Worm (Caenorhabditis elegans): Measurements from ENCODE around the gene let-19.

The let-19 gene

ce11 chrII:8784235-8784928, 13.6 kb downstream of the let-19 start:
- TF ChIP-seq pha-4 (tag; optimal IDR thresholded peaks at IDR 0.05): no peak
- peak; percentile 9 for TF ChIP-seq ces-1 (GFP tag; optimal IDR thresholded peaks at IDR 0.05)
- TF ChIP-seq nhr-76 (tag; optimal IDR thresholded peaks at IDR 0.05): no peak
- no peak for TF ChIP-seq ceh-83 (GFP tag; optimal IDR thresholded peaks at IDR 0.05)
- TF ChIP-seq lsy-2 (tag; optimal IDR thresholded peaks at IDR 0.05): no peak
- TF ChIP-seq drap-1 (GFP tag; optimal IDR thresholded peaks at IDR 0.05): no peak
- TF ChIP-seq ham-2 (GFP tag; optimal IDR thresholded peaks at IDR 0.05): no peak
- TF ChIP-seq ceh-43 (GFP tag; optimal IDR thresholded peaks at IDR 0.05): no peak
- TF ChIP-seq nhr-28 (tag; optimal IDR thresholded peaks at IDR 0.05): no peak
- TF ChIP-seq unc-62 (GFP tag; optimal IDR thresholded peaks at IDR 0.05): peak; percentile 2
- TF ChIP-seq nhr-237 (tag; optimal IDR thresholded peaks at IDR 0.05): no peak
- no peak for TF ChIP-seq M03D4.4 (tag; optimal IDR thresholded peaks at IDR 0.05)
- no peak for TF ChIP-seq nhr-2 (tag; optimal IDR thresholded peaks at IDR 0.05)
- TF ChIP-seq lin-32 (GFP tag; optimal IDR thresholded peaks at IDR 0.05): no peak
- no peak for TF ChIP-seq hlh-1 (tag; optimal IDR thresholded peaks at IDR 0.05)
- no peak for TF ChIP-seq cnd-1 (tag; optimal IDR thresholded peaks at IDR 0.05)
- TF ChIP-seq mab-5 (tag; optimal IDR thresholded peaks at IDR 0.05): no peak
- no peak for TF ChIP-seq sptf-1 (tag; optimal IDR thresholded peaks at IDR 0.05)
- no peak for TF ChIP-seq elt-1 (tag; optimal IDR thresholded peaks at IDR 0.05; ENCODE audit: borderline replicate concordance, insufficient read depth)
- TF ChIP-seq flh-1 (GFP tag; optimal IDR thresholded peaks at IDR 0.05): no peak
- no peak for TF ChIP-seq blmp-1 (tag; optimal IDR thresholded peaks at IDR 0.05)
- no peak for TF ChIP-seq lin-13 (tag; optimal IDR thresholded peaks at IDR 0.05)
- peak; percentile 60 for TF ChIP-seq unc-120 (tag; optimal IDR thresholded peaks at IDR 0.05; ENCODE audit: poor library complexity, severe bottlenecking)
- TF ChIP-seq bed-3 (GFP tag; optimal IDR thresholded peaks at IDR 0.05): no peak
- no peak for TF ChIP-seq mls-2 (tag; optimal IDR thresholded peaks at IDR 0.05)
- no peak for TF ChIP-seq unc-39 (tag; optimal IDR thresholded peaks at IDR 0.05)

ce11 chrII:8785875-8786274, 15.1 kb downstream of the let-19 start:
- peak; percentile 3 for TF ChIP-seq ceh-83 (GFP tag; optimal IDR thresholded peaks at IDR 0.05)
- no peak for TF ChIP-seq tbx-8 (GFP tag; optimal IDR thresholded peaks at IDR 0.05)
- no peak for TF ChIP-seq unc-62 (GFP tag; optimal IDR thresholded peaks at IDR 0.05)
- TF ChIP-seq mls-2 (tag; optimal IDR thresholded peaks at IDR 0.05): peak; percentile 27
- TF ChIP-seq ham-2 (GFP tag; optimal IDR thresholded peaks at IDR 0.05): peak; percentile 34
- TF ChIP-seq ces-1 (GFP tag; optimal IDR thresholded peaks at IDR 0.05): peak; percentile 54

ce11 chrII:8787376-8787775, 16.6 kb downstream of the let-19 start:
- TF ChIP-seq unc-120 (tag; optimal IDR thresholded peaks at IDR 0.05; ENCODE audit: poor library complexity, severe bottlenecking) (peak; percentile 10), sptf-1 (tag; optimal IDR thresholded peaks at IDR 0.05) (peak; percentile 18), ztf-11 (tag; optimal IDR thresholded peaks at IDR 0.05) (peak; percentile 58), elt-3 (tag; optimal IDR thresholded peaks at IDR 0.05) (peak; percentile 21), mab-5 (tag; optimal IDR thresholded peaks at IDR 0.05) (peak; percentile 70), drap-1 (GFP tag; optimal IDR thresholded peaks at IDR 0.05) (peak; percentile 24), nhr-237 (tag; optimal IDR thresholded peaks at IDR 0.05) (peak; percentile 87), ham-2 (GFP tag; optimal IDR thresholded peaks at IDR 0.05) (peak; percentile 44), unc-62 (GFP tag; optimal IDR thresholded peaks at IDR 0.05) (peak; percentile 93), ceh-43 (GFP tag; optimal IDR thresholded peaks at IDR 0.05) (no peak), nhr-76 (tag; optimal IDR thresholded peaks at IDR 0.05) (no peak), nhr-2 (tag; optimal IDR thresholded peaks at IDR 0.05) (peak; percentile 55), M03D4.4 (tag; optimal IDR thresholded peaks at IDR 0.05) (no peak), zip-8 (tag; optimal IDR thresholded peaks at IDR 0.05) (peak; percentile 55), ceh-83 (GFP tag; optimal IDR thresholded peaks at IDR 0.05) (no peak), snpc-4 (tag; optimal IDR thresholded peaks at IDR 0.05) (no peak), hlh-1 (tag; optimal IDR thresholded peaks at IDR 0.05) (peak; percentile 67), elt-1 (tag; optimal IDR thresholded peaks at IDR 0.05; ENCODE audit: borderline replicate concordance, insufficient read depth) (no peak), nhr-12 (tag; optimal IDR thresholded peaks at IDR 0.05) (no peak), tbx-8 (GFP tag; optimal IDR thresholded peaks at IDR 0.05) (no peak), sem-2 (GFP tag; optimal IDR thresholded peaks at IDR 0.05) (no peak), unc-39 (tag; optimal IDR thresholded peaks at IDR 0.05) (no peak), pha-4 (tag; optimal IDR thresholded peaks at IDR 0.05) (peak; percentile 97), nhr-28 (tag; optimal IDR thresholded peaks at IDR 0.05) (no peak), mls-2 (tag; optimal IDR thresholded peaks at IDR 0.05) (no peak), bed-3 (GFP tag; optimal IDR thresholded peaks at IDR 0.05) (no peak), ceh-39 (tag; optimal IDR thresholded peaks at IDR 0.05) (peak; percentile 100), flh-1 (GFP tag; optimal IDR thresholded peaks at IDR 0.05) (no peak), lin-32 (GFP tag; optimal IDR thresholded peaks at IDR 0.05) (no peak), blmp-1 (tag; optimal IDR thresholded peaks at IDR 0.05) (no peak), lin-13 (tag; optimal IDR thresholded peaks at IDR 0.05) (peak; percentile 67), cnd-1 (tag; optimal IDR thresholded peaks at IDR 0.05) (peak; percentile 0), lsy-2 (tag; optimal IDR thresholded peaks at IDR 0.05) (peak; percentile 77), mep-1 (tag; optimal IDR thresholded peaks at IDR 0.05) (peak; percentile 89), ces-1 (GFP tag; optimal IDR thresholded peaks at IDR 0.05) (peak; percentile 82)

Data from whole organism, mixed stage, embryonic.